Worm (Caenorhabditis elegans): Measurements from ENCODE around the gene F08F3.8.

The F08F3.8 gene

ce11 chrV:5433020-5433419, 621 bp upstream of the F08F3.8 start, which contains the start of gene acl-6 (continued):
- no peak for TF ChIP-seq unc-130 (GFP tag; optimal IDR thresholded peaks at IDR 0.05)
- TF ChIP-seq tbp1 (GFP tag; optimal IDR thresholded peaks at IDR 0.05): peak; percentile 38
- no peak for TF ChIP-seq madf-6 (GFP tag; IDR thresholded peaks at IDR 0.05)
- no peak for TF ChIP-seq nfyb-1 (GFP tag; IDR thresholded peaks at IDR 0.05)
- TF ChIP-seq ceh-40 (GFP tag; IDR thresholded peaks at IDR 0.05): no peak
- no peak for TF ChIP-seq lag-1 (GFP tag; IDR thresholded peaks at IDR 0.05)
- no peak for TF ChIP-seq nfya-1 (tag; optimal IDR thresholded peaks at IDR 0.05; ENCODE audit: borderline replicate concordance, insufficient read depth)
- peak; percentile 1 for TF ChIP-seq nhr-90 (tag; optimal IDR thresholded peaks at IDR 0.05)
- TF ChIP-seq snpc-1.1 (tag; optimal IDR thresholded peaks at IDR 0.05; ENCODE audit: insufficient read depth): no peak
- no peak for TF ChIP-seq sdz-38 (tag; optimal IDR thresholded peaks at IDR 0.05)
- TF ChIP-seq F33H1.4 (GFP tag; IDR thresholded peaks at IDR 0.05): no peak
- TF ChIP-seq D2030.7 (GFP tag; IDR thresholded peaks at IDR 0.05): no peak
- TF ChIP-seq lsy-27 (tag; optimal IDR thresholded peaks at IDR 0.05; ENCODE audit: borderline replicate concordance, insufficient read depth): no peak
- TF ChIP-seq lin-54 (GFP tag; optimal IDR thresholded peaks at IDR 0.05): peak; percentile 86
- no peak for TF ChIP-seq F52B5.7 (tag; optimal IDR thresholded peaks at IDR 0.05)
- peak; percentile 27; the same call in 1 of the 2 replicates for TF ChIP-seq hmg-1.2 (GFP tag; IDR thresholded peaks at IDR 0.05)
- no peak for TF ChIP-seq snpc-4 (GFP tag; optimal IDR thresholded peaks at IDR 0.05)
- peak in 1 of 4 experiments; percentile 27 for TF ChIP-seq snpc-4 (tag; optimal IDR thresholded peaks at IDR 0.05)
- peak; percentile 98 for TF ChIP-seq nhr-80 (tag; optimal IDR thresholded peaks at IDR 0.05)
- no peak for TF ChIP-seq ztf-28 (GFP tag; IDR thresholded peaks at IDR 0.05)
- TF ChIP-seq B0019.2 (GFP tag; conservative IDR thresholded peaks at IDR 0.05): no peak
- no peak for TF ChIP-seq nhr-120 (GFP tag; IDR thresholded peaks at IDR 0.05)
- no peak for TF ChIP-seq Y79H2A.3 (GFP tag; conservative IDR thresholded peaks at IDR 0.05)
- no peak for TF ChIP-seq madf-3 (GFP tag; IDR thresholded peaks at IDR 0.05)
- no peak for TF ChIP-seq C06A6.2 (GFP tag; conservative IDR thresholded peaks at IDR 0.05)
- TF ChIP-seq ztf-3 (GFP tag; optimal IDR thresholded peaks at IDR 0.05): no peak
- no peak for TF ChIP-seq zim-3 (tag; optimal IDR thresholded peaks at IDR 0.05)
- no peak for TF ChIP-seq gei-17 (GFP tag; optimal IDR thresholded peaks at IDR 0.05)
- peak; percentile 74 for TF ChIP-seq dox-1 (GFP tag; IDR thresholded peaks at IDR 0.05)
- TF ChIP-seq snpc-3.4 (tag; optimal IDR thresholded peaks at IDR 0.05): no peak
- peak; percentile 43 for TF ChIP-seq efl-1 (GFP tag; optimal IDR thresholded peaks at IDR 0.05)
- no peak for TF ChIP-seq lin-26 (GFP tag; IDR thresholded peaks at IDR 0.05)
- TF ChIP-seq madf-8 (GFP tag; conservative IDR thresholded peaks at IDR 0.05): no peak
- TF ChIP-seq ceh-79 (tag; optimal IDR thresholded peaks at IDR 0.05): no peak
- no peak for TF ChIP-seq tlf-1 (GFP tag; optimal IDR thresholded peaks at IDR 0.05)

ce11 chrV:5427860-5428259, 4.5 kb downstream of the F08F3.8 start, which contains the start of gene rhr-1:
rhr-1 (plus strand) TSS chrV:5428160.
- TF ChIP-seq Y53F4B.3 (GFP tag; IDR thresholded peaks at IDR 0.05) (no peak), nhr-80 (tag; optimal IDR thresholded peaks at IDR 0.05) (peak; percentile 12)

ce11 chrV:5426337-5426736, 6.1 kb downstream of the F08F3.8 start:
- TF ChIP-seq hrde-1 (tag; optimal IDR thresholded peaks at IDR 0.05; ENCODE audit: borderline replicate concordance): no peak
- TF ChIP-seq B0336.3 (GFP tag; IDR thresholded peaks at IDR 0.05): no peak
- TF ChIP-seq ZK185.1 (tag; optimal IDR thresholded peaks at IDR 0.05; ENCODE audit: poor library complexity, severe bottlenecking): no peak
- no peak for TF ChIP-seq hsf-1 (GFP tag; IDR thresholded peaks at IDR 0.05)
- TF ChIP-seq hlh-12 (tag; optimal IDR thresholded peaks at IDR 0.05): no peak
